Worm (Caenorhabditis elegans): ENCODE results near the gene F38E9.1.

Gene F38E9.1

ce11 chrX:16485322-16485721 lies 14.5 kb downstream of the F38E9.1 start:
- no peak for TF ChIP-seq cnd-1 (tag; optimal IDR thresholded peaks at IDR 0.05)
- TF ChIP-seq drap-1 (GFP tag; optimal IDR thresholded peaks at IDR 0.05) = no peak
- TF ChIP-seq ces-1 (GFP tag; optimal IDR thresholded peaks at IDR 0.05) = peak; percentile 68
- TF ChIP-seq pha-4 (tag; optimal IDR thresholded peaks at IDR 0.05) = no peak

- peak; percentile 54 for TF ChIP-seq ces-1 (GFP tag; optimal IDR thresholded peaks at IDR 0.05)
- no peak for TF ChIP-seq mab-5 (tag; optimal IDR thresholded peaks at IDR 0.05)
Measured at ce11 chrX:16487068-16487658, 16.3 kb downstream of the F38E9.1 start, which contains the start of gene cah-3. TSS of gene cah-3 (plus strand) at chrX:16487481.

DNA sequence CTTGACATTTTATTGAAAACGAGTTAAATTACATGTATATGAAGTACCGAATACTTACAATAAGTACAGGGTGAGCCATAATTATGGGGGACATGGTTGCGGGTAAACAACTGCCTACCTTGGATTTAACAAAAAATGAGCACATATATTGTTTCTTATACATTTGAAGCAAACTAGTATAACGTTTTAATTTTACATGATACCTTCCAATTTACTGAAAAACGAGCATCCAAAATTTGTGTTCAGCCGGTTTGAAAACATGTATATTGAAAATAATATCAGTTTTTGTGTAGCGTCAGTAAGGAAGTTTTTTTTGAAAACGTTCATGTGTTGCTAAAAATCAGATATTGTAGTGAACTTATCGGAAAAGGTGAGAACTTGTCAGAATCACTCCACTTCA lies 19.9 kb downstream of the F38E9.1 start:
- TF ChIP-seq bed-3 (GFP tag; optimal IDR thresholded peaks at IDR 0.05) = no peak
- TF ChIP-seq ztf-11 (tag; optimal IDR thresholded peaks at IDR 0.05) = no peak
- no peak for TF ChIP-seq ceh-39 (tag; optimal IDR thresholded peaks at IDR 0.05)
- no peak for TF ChIP-seq mep-1 (tag; optimal IDR thresholded peaks at IDR 0.05)
- no peak for TF ChIP-seq ham-2 (GFP tag; optimal IDR thresholded peaks at IDR 0.05)
- TF ChIP-seq zip-8 (tag; optimal IDR thresholded peaks at IDR 0.05) = no peak
- no peak for TF ChIP-seq flh-1 (GFP tag; optimal IDR thresholded peaks at IDR 0.05)
- TF ChIP-seq blmp-1 (tag; optimal IDR thresholded peaks at IDR 0.05) = no peak
- TF ChIP-seq cnd-1 (tag; optimal IDR thresholded peaks at IDR 0.05) = no peak
- TF ChIP-seq nhr-2 (tag; optimal IDR thresholded peaks at IDR 0.05) = no peak
- TF ChIP-seq lin-32 (GFP tag; optimal IDR thresholded peaks at IDR 0.05) = no peak
- TF ChIP-seq mab-5 (tag; optimal IDR thresholded peaks at IDR 0.05) = no peak
- no peak for TF ChIP-seq ceh-43 (GFP tag; optimal IDR thresholded peaks at IDR 0.05)

DNA sequence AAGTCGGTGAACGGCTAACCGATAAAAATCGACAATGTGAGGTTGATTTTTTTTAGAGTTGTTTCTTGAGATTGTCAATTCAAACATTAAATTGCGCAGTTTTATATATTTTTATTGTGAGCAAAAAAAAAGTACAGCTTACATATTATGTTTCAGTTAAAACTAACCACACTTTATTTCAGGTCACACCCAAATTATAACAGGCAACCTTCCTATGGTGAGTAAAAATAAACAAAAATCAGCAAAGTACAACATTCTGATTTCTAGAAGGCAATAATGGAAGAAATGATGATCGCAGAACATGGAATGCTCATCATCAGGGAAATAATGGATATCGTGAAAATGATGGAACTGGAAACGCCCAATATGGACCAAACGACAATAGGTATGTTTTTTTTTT lies 23.8 kb downstream of the F38E9.1 start, which contains the start of gene K05G3.2:
TSS of gene K05G3.2 (plus strand) at position 301 of the 400 bp plus-strand sequence.
- TF ChIP-seq lsy-2 (tag; optimal IDR thresholded peaks at IDR 0.05) = no peak
- no peak for TF ChIP-seq nhr-2 (tag; optimal IDR thresholded peaks at IDR 0.05)
- TF ChIP-seq nhr-76 (tag; optimal IDR thresholded peaks at IDR 0.05) = no peak
- TF ChIP-seq sem-2 (GFP tag; optimal IDR thresholded peaks at IDR 0.05) = no peak
- no peak for TF ChIP-seq pha-4 (tag; optimal IDR thresholded peaks at IDR 0.05)
- TF ChIP-seq ceh-39 (tag; optimal IDR thresholded peaks at IDR 0.05) = no peak
- TF ChIP-seq unc-62 (GFP tag; optimal IDR thresholded peaks at IDR 0.05) = no peak
- TF ChIP-seq mls-2 (tag; optimal IDR thresholded peaks at IDR 0.05) = no peak
- TF ChIP-seq flh-1 (GFP tag; optimal IDR thresholded peaks at IDR 0.05) = no peak
- TF ChIP-seq mab-5 (tag; optimal IDR thresholded peaks at IDR 0.05) = no peak
- TF ChIP-seq ceh-43 (GFP tag; optimal IDR thresholded peaks at IDR 0.05) = no peak
- no peak for TF ChIP-seq nhr-12 (tag; optimal IDR thresholded peaks at IDR 0.05)
- TF ChIP-seq elt-1 (tag; optimal IDR thresholded peaks at IDR 0.05; ENCODE audit: borderline replicate concordance, insufficient read depth) = no peak

DNA sequence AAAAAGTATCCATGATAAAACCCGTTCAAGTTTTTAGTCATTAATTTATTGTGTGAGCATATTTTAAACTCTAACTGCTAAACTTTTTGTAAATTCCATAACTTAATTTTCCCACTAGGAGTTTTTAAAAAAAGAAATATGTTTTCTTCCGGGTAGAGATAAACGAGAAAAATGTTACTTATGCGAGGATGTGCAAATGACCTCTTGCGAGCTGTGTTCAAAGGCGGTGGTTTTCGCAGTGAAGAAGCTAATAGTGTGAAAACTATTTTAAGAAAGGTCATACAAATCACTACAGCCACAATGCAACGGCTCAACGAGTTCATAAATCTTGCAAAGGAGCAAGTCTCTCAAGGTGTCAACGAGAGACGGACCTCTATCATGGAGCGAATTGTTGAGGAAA lies 30.2 kb downstream of the F38E9.1 start, which contains the start of gene K05G3.1:
TSS of gene K05G3.1 (plus strand) at position 301 of the 400 bp plus-strand sequence.
- TF ChIP-seq ces-1 (GFP tag; optimal IDR thresholded peaks at IDR 0.05) (no peak), nhr-237 (tag; optimal IDR thresholded peaks at IDR 0.05) (no peak), snpc-4 (tag; optimal IDR thresholded peaks at IDR 0.05) (no peak), mep-1 (tag; optimal IDR thresholded peaks at IDR 0.05) (no peak), zip-8 (tag; optimal IDR thresholded peaks at IDR 0.05) (no peak), nhr-28 (tag; optimal IDR thresholded peaks at IDR 0.05) (no peak), tbx-8 (GFP tag; optimal IDR thresholded peaks at IDR 0.05) (no peak)

- TF ChIP-seq lsy-2 (tag; optimal IDR thresholded peaks at IDR 0.05) = no peak
- TF ChIP-seq sptf-1 (tag; optimal IDR thresholded peaks at IDR 0.05) = no peak
- no peak for TF ChIP-seq nhr-28 (tag; optimal IDR thresholded peaks at IDR 0.05)
- TF ChIP-seq snpc-4 (tag; optimal IDR thresholded peaks at IDR 0.05) = no peak
- no peak for TF ChIP-seq cnd-1 (tag; optimal IDR thresholded peaks at IDR 0.05)
- no peak for TF ChIP-seq mls-2 (tag; optimal IDR thresholded peaks at IDR 0.05)
- no peak for TF ChIP-seq ceh-43 (GFP tag; optimal IDR thresholded peaks at IDR 0.05)
- no peak for TF ChIP-seq elt-1 (tag; optimal IDR thresholded peaks at IDR 0.05; ENCODE audit: borderline replicate concordance, insufficient read depth)
- TF ChIP-seq zip-8 (tag; optimal IDR thresholded peaks at IDR 0.05) = no peak
- no peak for TF ChIP-seq hlh-1 (tag; optimal IDR thresholded peaks at IDR 0.05)
- no peak for TF ChIP-seq nhr-76 (tag; optimal IDR thresholded peaks at IDR 0.05)
- TF ChIP-seq lin-32 (GFP tag; optimal IDR thresholded peaks at IDR 0.05) = no peak
Measured at ce11 chrX:16502997-16503396, 32.1 kb downstream of the F38E9.1 start.

Data from whole organism, mixed stage, embryonic.